Worm (Caenorhabditis elegans) whole organism, L4 larva: ENCODE measurements around the gene chil-22.

Source experiments
- arid-1 ChIP-seq: fragments of 200-800 bp; sonication (Bioruptor generic); conservative IDR thresholded peaks from 2 replicates; pipeline ENCODE4 v1.3.6; 2022; ENCODE audit warnings: missing genetic modification reagents, missing genetic modification characterization, missing compliant biosample characterization
- nhr-25 ChIP-seq: sonication (generic microtip); optimal IDR thresholded peaks from 2 replicates; lab custom pipeline; 2017; ENCODE audit warnings: missing genetic modification characterization, mild to moderate bottlenecking, missing compliant biosample characterization, antibody characterized with exemption, moderate library complexity, borderline replicate concordance; ENCODE audit not compliant: insufficient read depth
- set-16 ChIP-seq: fragments of 200-800 bp; sonication (Bioruptor generic); IDR thresholded peaks from 2 replicates; pipeline ENCODE4 v1.3.6; 2022; ENCODE audit warnings: missing genetic modification reagents, missing genetic modification characterization, missing compliant biosample characterization
- snpc-4 ChIP-seq: fragments of 150-350 bp; optimal IDR thresholded peaks from 2 replicates; lab custom pipeline; 2014; ENCODE audit warnings: missing biosample characterization, missing genetic modification characterization

- TF ChIP-seq set-16 (GFP tag; lab: Robert Waterston, UW): no peak
- TF ChIP-seq nhr-25 (tag; lab: Kevin White, UChicago): no peak
- TF ChIP-seq arid-1 (GFP tag; lab: Robert Waterston, UW): no peak
- TF ChIP-seq snpc-4 (tag; lab: Kevin White, UChicago): no peak
Observed at ce11 chrII:9483342-9483741, 17.3 kb upstream of the chil-22 start.
